Worm (Caenorhabditis elegans) whole organism, mixed stage, embryonic: ENCODE data around the gene F13A2.10.

Experiments
- M03D4.4 ChIP-seq: sonication (generic microtip); optimal IDR thresholded peaks from 2 replicates; lab custom pipeline; 2017; ENCODE audit warnings: mild to moderate bottlenecking, missing genetic modification characterization, missing compliant biosample characterization
- bed-3 ChIP-seq: fragments of 200-800 bp; sonication (Bioruptor generic); optimal IDR thresholded peaks from 3 replicates; lab custom pipeline; 2018; ENCODE audit warnings: mild to moderate bottlenecking, missing genetic modification characterization, moderate library complexity, missing compliant biosample characterization
- blmp-1 ChIP-seq: fragments of 150-350 bp; optimal IDR thresholded peaks from 2 replicates; lab custom pipeline; 2014; ENCODE audit warnings: missing biosample characterization, missing genetic modification characterization
- ceh-39 ChIP-seq: fragments of 150-350 bp; optimal IDR thresholded peaks from 2 replicates; lab custom pipeline; 2014; ENCODE audit warnings: missing biosample characterization, missing genetic modification characterization
- ceh-43 ChIP-seq: fragments of 200-800 bp; sonication (Bioruptor generic); optimal IDR thresholded peaks from 2 replicates; lab custom pipeline; 2018; ENCODE audit warnings: mild to moderate bottlenecking, missing genetic modification characterization, moderate library complexity, missing compliant biosample characterization
- ceh-83 ChIP-seq: fragments of 200-800 bp; sonication (Bioruptor generic); optimal IDR thresholded peaks from 2 replicates; lab custom pipeline; 2018; ENCODE audit warnings: mild to moderate bottlenecking, missing genetic modification characterization, missing compliant biosample characterization
- ces-1 ChIP-seq: fragments of 150-350 bp; optimal IDR thresholded peaks from 2 replicates; lab custom pipeline; 2014; ENCODE audit warnings: missing biosample characterization, missing genetic modification reagents, missing genetic modification characterization
- cnd-1 ChIP-seq: fragments of 200-800 bp; sonication (Bioruptor generic); optimal IDR thresholded peaks from 2 replicates; lab custom pipeline; 2018; ENCODE audit warnings: mild to moderate bottlenecking, missing genetic modification characterization, missing compliant biosample characterization
- drap-1 ChIP-seq: fragments of 200-800 bp; sonication (Bioruptor generic); optimal IDR thresholded peaks from 3 replicates; lab custom pipeline; 2018; ENCODE audit warnings: mild to moderate bottlenecking, missing genetic modification characterization, missing compliant biosample characterization
- elt-1 ChIP-seq: sonication (generic microtip); optimal IDR thresholded peaks from 2 replicates; lab custom pipeline; 2017; ENCODE audit warnings: missing genetic modification characterization, mild to moderate bottlenecking, missing compliant biosample characterization, antibody characterized with exemption, moderate library complexity, borderline replicate concordance; ENCODE audit not compliant: insufficient read depth
- elt-3 ChIP-seq: fragments of 150-350 bp; optimal IDR thresholded peaks from 2 replicates; lab custom pipeline; 2014; ENCODE audit warnings: missing biosample characterization, missing genetic modification characterization
- flh-1 ChIP-seq: fragments of 200-800 bp; sonication (Bioruptor generic); optimal IDR thresholded peaks from 2 replicates; lab custom pipeline; 2018; ENCODE audit warnings: mild to moderate bottlenecking, missing genetic modification characterization, moderate library complexity, missing compliant biosample characterization
- ham-2 ChIP-seq: fragments of 200-800 bp; sonication (Bioruptor generic); optimal IDR thresholded peaks from 2 replicates; lab custom pipeline; 2018; ENCODE audit warnings: mild to moderate bottlenecking, missing genetic modification characterization, missing compliant biosample characterization
- hlh-1 ChIP-seq: fragments of 150-350 bp; optimal IDR thresholded peaks from 2 replicates; lab custom pipeline; 2014; ENCODE audit warnings: missing biosample characterization, missing genetic modification reagents, missing genetic modification characterization
- lin-13 ChIP-seq: fragments of 150-350 bp; optimal IDR thresholded peaks from 2 replicates; lab custom pipeline; 2014; ENCODE audit warnings: missing biosample characterization, missing genetic modification characterization
- lin-32 ChIP-seq: fragments of 200-800 bp; sonication (Bioruptor generic); optimal IDR thresholded peaks from 2 replicates; lab custom pipeline; 2018; ENCODE audit warnings: mild to moderate bottlenecking, missing genetic modification characterization, missing compliant biosample characterization
- lsy-2 ChIP-seq: fragments of 150-350 bp; optimal IDR thresholded peaks from 2 replicates; lab custom pipeline; 2014; ENCODE audit warnings: missing biosample characterization, missing genetic modification characterization
- mab-5 ChIP-seq: fragments of 150-350 bp; optimal IDR thresholded peaks from 2 replicates; lab custom pipeline; 2014; ENCODE audit warnings: missing biosample characterization, missing genetic modification characterization
- mep-1 ChIP-seq: fragments of 150-350 bp; optimal IDR thresholded peaks from 2 replicates; lab custom pipeline; 2017; ENCODE audit warnings: missing biosample characterization, missing genetic modification reagents, missing genetic modification characterization, inconsistent platforms
- mls-2 ChIP-seq: sonication (generic microtip); optimal IDR thresholded peaks from 2 replicates; lab custom pipeline; 2016; ENCODE audit warnings: mild to moderate bottlenecking, missing genetic modification characterization, moderate library complexity, missing compliant biosample characterization
- nhr-2 ChIP-seq: fragments of 150-350 bp; optimal IDR thresholded peaks from 2 replicates; lab custom pipeline; 2014; ENCODE audit warnings: missing biosample characterization, missing genetic modification characterization
- nhr-237 ChIP-seq: fragments of 150-350 bp; optimal IDR thresholded peaks from 2 replicates; lab custom pipeline; 2014; ENCODE audit warnings: missing biosample characterization, missing genetic modification characterization
- nhr-28 ChIP-seq: fragments of 150-350 bp; optimal IDR thresholded peaks from 2 replicates; lab custom pipeline; 2014; ENCODE audit warnings: missing biosample characterization, missing genetic modification characterization
- nhr-76 ChIP-seq: sonication (generic microtip); optimal IDR thresholded peaks from 2 replicates; lab custom pipeline; 2017; ENCODE audit warnings: missing biosample characterization, missing genetic modification characterization
- pha-4 ChIP-seq: fragments of 150-350 bp; optimal IDR thresholded peaks from 2 replicates; lab custom pipeline; 2018; ENCODE audit warnings: missing biosample characterization, missing genetic modification reagents, missing genetic modification characterization
- sem-2 ChIP-seq: fragments of 200-800 bp; sonication (Bioruptor generic); optimal IDR thresholded peaks from 2 replicates; lab custom pipeline; 2018; ENCODE audit warnings: mild to moderate bottlenecking, missing genetic modification characterization, missing compliant biosample characterization
- snpc-4 ChIP-seq: fragments of 150-350 bp; optimal IDR thresholded peaks from 2 replicates; lab custom pipeline; 2014; ENCODE audit warnings: missing biosample characterization, missing genetic modification characterization
- sptf-1 ChIP-seq: sonication (generic microtip); optimal IDR thresholded peaks from 2 replicates; lab custom pipeline; 2017; ENCODE audit warnings: mild to moderate bottlenecking, missing genetic modification characterization, moderate library complexity, missing compliant biosample characterization
- tbx-8 ChIP-seq: fragments of 200-800 bp; sonication (Bioruptor generic); optimal IDR thresholded peaks from 2 replicates; lab custom pipeline; 2018; ENCODE audit warnings: mild to moderate bottlenecking, missing genetic modification characterization, moderate library complexity, missing compliant biosample characterization
- unc-120 ChIP-seq: sonication (generic microtip); optimal IDR thresholded peaks from 2 replicates; lab custom pipeline; 2017; ENCODE audit warnings: missing genetic modification characterization, missing compliant biosample characterization; ENCODE audit not compliant: poor library complexity, severe bottlenecking
- unc-39 ChIP-seq: fragments of 150-350 bp; optimal IDR thresholded peaks from 2 replicates; lab custom pipeline; 2014; ENCODE audit warnings: missing biosample characterization, missing genetic modification characterization
- unc-62 ChIP-seq: fragments of 150-350 bp; optimal IDR thresholded peaks from 2 replicates; lab custom pipeline; 2014; ENCODE audit warnings: missing biosample characterization, missing genetic modification reagents, missing genetic modification characterization
- zip-8 ChIP-seq: fragments of 150-350 bp; optimal IDR thresholded peaks from 2 replicates; lab custom pipeline; 2014; ENCODE audit warnings: missing biosample characterization, missing genetic modification characterization
- ztf-11 ChIP-seq: fragments of 150-350 bp; optimal IDR thresholded peaks from 2 replicates; lab custom pipeline; 2014; ENCODE audit warnings: missing biosample characterization, missing genetic modification characterization

The F13A2.10 gene

ce11 chrV:4401865-4402264 is 15.8 kb upstream of the F13A2.10 start, which contains the start of gene F13A2.5:
TSS of gene F13A2.5 (minus strand) at chrV:4401965.
- TF ChIP-seq unc-39 (tag; lab: Kevin White, UChicago) (no peak), M03D4.4 (tag; lab: Kevin White, UChicago) (no peak), ceh-43 (GFP tag; lab: Kevin White, UChicago) (no peak), pha-4 (tag; lab: Kevin White, UChicago) (no peak), snpc-4 (tag; lab: Kevin White, UChicago) (no peak), lin-32 (GFP tag; lab: Kevin White, UChicago) (no peak), lsy-2 (tag; lab: Kevin White, UChicago) (no peak), ces-1 (GFP tag; lab: Kevin White, UChicago) (no peak), elt-1 (tag; lab: Kevin White, UChicago) (no peak), tbx-8 (GFP tag; lab: Kevin White, UChicago) (no peak), hlh-1 (tag; lab: Kevin White, UChicago) (no peak), unc-120 (tag; lab: Kevin White, UChicago) (no peak), ztf-11 (tag; lab: Kevin White, UChicago) (no peak), zip-8 (tag; lab: Kevin White, UChicago) (no peak), sem-2 (GFP tag; lab: Kevin White, UChicago) (no peak), flh-1 (GFP tag; lab: Kevin White, UChicago) (no peak), bed-3 (GFP tag; lab: Kevin White, UChicago) (no peak), nhr-76 (tag; lab: Kevin White, UChicago) (no peak), nhr-237 (tag; lab: Kevin White, UChicago) (no peak), mab-5 (tag; lab: Kevin White, UChicago) (no peak)

ce11 chrV:4400118-4400517 is 14.0 kb upstream of the F13A2.10 start, which contains the start of gene F13A2.4:
TSS of gene F13A2.4 (minus strand) at chrV:4400218.
- TF ChIP-seq lsy-2 (tag; lab: Kevin White, UChicago) (no peak), ceh-43 (GFP tag; lab: Kevin White, UChicago) (no peak), blmp-1 (tag; lab: Kevin White, UChicago) (no peak), mab-5 (tag; lab: Kevin White, UChicago) (no peak), drap-1 (GFP tag; lab: Kevin White, UChicago) (no peak)

ce11 chrV:4398884-4399283 is 12.8 kb upstream of the F13A2.10 start:
- TF ChIP-seq snpc-4 (tag; lab: Kevin White, UChicago) (no peak), pha-4 (tag; lab: Kevin White, UChicago) (no peak), unc-39 (tag; lab: Kevin White, UChicago) (no peak), tbx-8 (GFP tag; lab: Kevin White, UChicago) (no peak), M03D4.4 (tag; lab: Kevin White, UChicago) (no peak), mls-2 (tag; lab: Kevin White, UChicago) (no peak), lin-32 (GFP tag; lab: Kevin White, UChicago) (no peak), sem-2 (GFP tag; lab: Kevin White, UChicago) (no peak), nhr-28 (no peak), flh-1 (GFP tag; lab: Kevin White, UChicago) (no peak), lin-13 (tag; lab: Kevin White, UChicago) (no peak), mab-5 (tag; lab: Kevin White, UChicago) (no peak), cnd-1 (tag; lab: Kevin White, UChicago) (no peak), nhr-76 (tag; lab: Kevin White, UChicago) (no peak), ceh-83 (GFP tag; lab: Kevin White, UChicago) (no peak), ham-2 (GFP tag; lab: Kevin White, UChicago) (no peak), unc-62 (GFP tag; lab: Kevin White, UChicago) (no peak)

- TF ChIP-seq sptf-1 = no peak
- TF ChIP-seq ham-2 (GFP tag; lab: Kevin White, UChicago) = no peak
- TF ChIP-seq lin-32 (GFP tag; lab: Kevin White, UChicago) = no peak
- no peak for TF ChIP-seq elt-1 (tag; lab: Kevin White, UChicago)
- no peak for TF ChIP-seq snpc-4 (tag; lab: Kevin White, UChicago)
- no peak for TF ChIP-seq lin-13 (tag; lab: Kevin White, UChicago)
- TF ChIP-seq elt-3 (tag; lab: Kevin White, UChicago) = no peak
- TF ChIP-seq ces-1 (GFP tag; lab: Kevin White, UChicago) = no peak
- TF ChIP-seq nhr-28 = no peak
- TF ChIP-seq zip-8 (tag; lab: Kevin White, UChicago) = no peak
- no peak for TF ChIP-seq ceh-43 (GFP tag; lab: Kevin White, UChicago)
- TF ChIP-seq M03D4.4 (tag; lab: Kevin White, UChicago) = no peak
- no peak for TF ChIP-seq unc-120 (tag; lab: Kevin White, UChicago)
- no peak for TF ChIP-seq lsy-2 (tag; lab: Kevin White, UChicago)
- TF ChIP-seq ceh-39 (tag; lab: Kevin White, UChicago) = no peak
- no peak for TF ChIP-seq unc-62 (GFP tag; lab: Kevin White, UChicago)
- no peak for TF ChIP-seq mep-1 (tag; lab: Kevin White, UChicago)
- TF ChIP-seq blmp-1 (tag; lab: Kevin White, UChicago) = no peak
- no peak for TF ChIP-seq nhr-2 (tag; lab: Kevin White, UChicago)
- no peak for TF ChIP-seq ceh-83 (GFP tag; lab: Kevin White, UChicago)
These were observed 12.1 kb upstream of the F13A2.10 start for ce11 chrV:4398127-4398526.
